Fruit fly (Drosophila melanogaster): ENCODE measurements around the gene Orct.

dm6 chr3R:24272232-24272631 lies 3.8 kb upstream of the Orct start:
- TF ChIP-seq CTCF (optimal IDR thresholded peaks at IDR 0.05) (no peak), CG8478 (optimal IDR thresholded peaks at IDR 0.05) (no peak)

Data from S2 (cell line).